Fruit fly (Drosophila melanogaster): ENCODE results near the gene CG6996.

- TF ChIP-seq usp (GFP tag; optimal IDR thresholded peaks at IDR 0.05) (no peak), psq (optimal IDR thresholded peaks at IDR 0.05) (no peak), CG8478 (optimal IDR thresholded peaks at IDR 0.05) (no peak), pan (optimal IDR thresholded peaks at IDR 0.05) (no peak), EcR (GFP tag; optimal IDR thresholded peaks at IDR 0.05) (no peak), Dll (optimal IDR thresholded peaks at IDR 0.05) (no peak)
Measured at dm6 chr3L:20241163-20241970, 34.0 kb downstream of the CG6996 start, which contains the start of the genes CG6951 and CG17233.
